Worm (Caenorhabditis elegans) whole organism, mixed stage, embryonic: ENCODE results near the gene nspd-2.
"Not testable (repeated sequence)": the region's sequence is repeated elsewhere in the genome, so short reads cannot be mapped to it uniquely, and the experiment has no call there.

Experiments
- M03D4.4 ChIP-seq: sonication (generic microtip); optimal IDR thresholded peaks from 2 replicates; lab custom pipeline; 2017; ENCODE audit warnings: mild to moderate bottlenecking, missing genetic modification characterization, missing compliant biosample characterization
- bed-3 ChIP-seq: fragments of 200-800 bp; sonication (Bioruptor generic); optimal IDR thresholded peaks from 3 replicates; lab custom pipeline; 2018; ENCODE audit warnings: mild to moderate bottlenecking, missing genetic modification characterization, moderate library complexity, missing compliant biosample characterization
- blmp-1 ChIP-seq: fragments of 150-350 bp; optimal IDR thresholded peaks from 2 replicates; lab custom pipeline; 2014; ENCODE audit warnings: missing biosample characterization, missing genetic modification characterization
- ceh-43 ChIP-seq: fragments of 200-800 bp; sonication (Bioruptor generic); optimal IDR thresholded peaks from 2 replicates; lab custom pipeline; 2018; ENCODE audit warnings: mild to moderate bottlenecking, missing genetic modification characterization, moderate library complexity, missing compliant biosample characterization
- ceh-83 ChIP-seq: fragments of 200-800 bp; sonication (Bioruptor generic); optimal IDR thresholded peaks from 2 replicates; lab custom pipeline; 2018; ENCODE audit warnings: mild to moderate bottlenecking, missing genetic modification characterization, missing compliant biosample characterization
- drap-1 ChIP-seq: fragments of 200-800 bp; sonication (Bioruptor generic); optimal IDR thresholded peaks from 3 replicates; lab custom pipeline; 2018; ENCODE audit warnings: mild to moderate bottlenecking, missing genetic modification characterization, missing compliant biosample characterization
- elt-1 ChIP-seq: sonication (generic microtip); optimal IDR thresholded peaks from 2 replicates; lab custom pipeline; 2017; ENCODE audit warnings: missing genetic modification characterization, mild to moderate bottlenecking, missing compliant biosample characterization, antibody characterized with exemption, moderate library complexity, borderline replicate concordance; ENCODE audit not compliant: insufficient read depth
- elt-3 ChIP-seq: fragments of 150-350 bp; optimal IDR thresholded peaks from 2 replicates; lab custom pipeline; 2014; ENCODE audit warnings: missing biosample characterization, missing genetic modification characterization
- flh-1 ChIP-seq: fragments of 200-800 bp; sonication (Bioruptor generic); optimal IDR thresholded peaks from 2 replicates; lab custom pipeline; 2018; ENCODE audit warnings: mild to moderate bottlenecking, missing genetic modification characterization, moderate library complexity, missing compliant biosample characterization
- ham-2 ChIP-seq: fragments of 200-800 bp; sonication (Bioruptor generic); optimal IDR thresholded peaks from 2 replicates; lab custom pipeline; 2018; ENCODE audit warnings: mild to moderate bottlenecking, missing genetic modification characterization, missing compliant biosample characterization
- hlh-1 ChIP-seq: fragments of 150-350 bp; optimal IDR thresholded peaks from 2 replicates; lab custom pipeline; 2014; ENCODE audit warnings: missing biosample characterization, missing genetic modification reagents, missing genetic modification characterization
- lsy-2 ChIP-seq: fragments of 150-350 bp; optimal IDR thresholded peaks from 2 replicates; lab custom pipeline; 2014; ENCODE audit warnings: missing biosample characterization, missing genetic modification characterization
- mab-5 ChIP-seq: fragments of 150-350 bp; optimal IDR thresholded peaks from 2 replicates; lab custom pipeline; 2014; ENCODE audit warnings: missing biosample characterization, missing genetic modification characterization
- mep-1 ChIP-seq: fragments of 150-350 bp; optimal IDR thresholded peaks from 2 replicates; lab custom pipeline; 2017; ENCODE audit warnings: missing biosample characterization, missing genetic modification reagents, missing genetic modification characterization, inconsistent platforms
- nhr-12 ChIP-seq: fragments of 150-350 bp; optimal IDR thresholded peaks from 2 replicates; lab custom pipeline; 2014; ENCODE audit warnings: missing biosample characterization, missing genetic modification characterization
- nhr-2 ChIP-seq: fragments of 150-350 bp; optimal IDR thresholded peaks from 2 replicates; lab custom pipeline; 2014; ENCODE audit warnings: missing biosample characterization, missing genetic modification characterization
- nhr-237 ChIP-seq: fragments of 150-350 bp; optimal IDR thresholded peaks from 2 replicates; lab custom pipeline; 2014; ENCODE audit warnings: missing biosample characterization, missing genetic modification characterization
- nhr-28 ChIP-seq: fragments of 150-350 bp; optimal IDR thresholded peaks from 2 replicates; lab custom pipeline; 2014; ENCODE audit warnings: missing biosample characterization, missing genetic modification characterization
- nhr-76 ChIP-seq: sonication (generic microtip); optimal IDR thresholded peaks from 2 replicates; lab custom pipeline; 2017; ENCODE audit warnings: missing biosample characterization, missing genetic modification characterization
- sem-2 ChIP-seq: fragments of 200-800 bp; sonication (Bioruptor generic); optimal IDR thresholded peaks from 2 replicates; lab custom pipeline; 2018; ENCODE audit warnings: mild to moderate bottlenecking, missing genetic modification characterization, missing compliant biosample characterization
- snpc-4 ChIP-seq: fragments of 150-350 bp; optimal IDR thresholded peaks from 2 replicates; lab custom pipeline; 2014; ENCODE audit warnings: missing biosample characterization, missing genetic modification characterization
- sptf-1 ChIP-seq: sonication (generic microtip); optimal IDR thresholded peaks from 2 replicates; lab custom pipeline; 2017; ENCODE audit warnings: mild to moderate bottlenecking, missing genetic modification characterization, moderate library complexity, missing compliant biosample characterization
- tbx-8 ChIP-seq: fragments of 200-800 bp; sonication (Bioruptor generic); optimal IDR thresholded peaks from 2 replicates; lab custom pipeline; 2018; ENCODE audit warnings: mild to moderate bottlenecking, missing genetic modification characterization, moderate library complexity, missing compliant biosample characterization
- unc-120 ChIP-seq: sonication (generic microtip); optimal IDR thresholded peaks from 2 replicates; lab custom pipeline; 2017; ENCODE audit warnings: missing genetic modification characterization, missing compliant biosample characterization; ENCODE audit not compliant: poor library complexity, severe bottlenecking
- unc-62 ChIP-seq: fragments of 150-350 bp; optimal IDR thresholded peaks from 2 replicates; lab custom pipeline; 2014; ENCODE audit warnings: missing biosample characterization, missing genetic modification reagents, missing genetic modification characterization
- ztf-11 ChIP-seq: fragments of 150-350 bp; optimal IDR thresholded peaks from 2 replicates; lab custom pipeline; 2014; ENCODE audit warnings: missing biosample characterization, missing genetic modification characterization

nspd-2 gene

ce11 chrIV:9889857-9890256, 46.0 kb downstream of the nspd-2 start, which contains the start of gene ttbk-3:
ttbk-3 (minus strand) TSS chrIV:9889957.
- TF ChIP-seq sem-2 (GFP tag; lab: Kevin White, UChicago) (no peak), mep-1 (no peak), sptf-1 (tag; lab: Kevin White, UChicago) (no peak), ceh-43 (GFP tag; lab: Kevin White, UChicago) (no peak), ceh-83 (GFP tag; lab: Kevin White, UChicago) (no peak), nhr-12 (tag; lab: Kevin White, UChicago) (no peak), elt-1 (tag; lab: Kevin White, UChicago) (no peak), nhr-76 (tag; lab: Kevin White, UChicago) (no peak), unc-62 (GFP tag; lab: Kevin White, UChicago) (no peak), nhr-237 (tag; lab: Kevin White, UChicago) (no peak), nhr-28 (no peak), bed-3 (GFP tag; lab: Kevin White, UChicago) (no peak), tbx-8 (no peak), hlh-1 (no peak), nhr-2 (tag; lab: Kevin White, UChicago) (no peak)
- TF ChIP-seq, all 35 proteins: peak for 0

- TF ChIP-seq tbx-8 (no peak), ham-2 (GFP tag; lab: Kevin White, UChicago) (no peak), hlh-1 (no peak), ztf-11 (tag; lab: Kevin White, UChicago) (no peak), blmp-1 (no peak), nhr-2 (tag; lab: Kevin White, UChicago) (no peak), drap-1 (GFP tag; lab: Kevin White, UChicago) (no peak), elt-3 (no peak), bed-3 (GFP tag; lab: Kevin White, UChicago) (no peak), unc-120 (tag; lab: Kevin White, UChicago) (no peak), flh-1 (no peak), lsy-2 (no peak), M03D4.4 (tag; lab: Kevin White, UChicago) (no peak), nhr-76 (tag; lab: Kevin White, UChicago) (no peak)
These were observed 48.1 kb downstream of the nspd-2 start, which contains the start of gene F32B6.4 for ce11 chrIV:9891938-9892337. F32B6.4 (minus strand) TSS chrIV:9892038.

ce11 chrIV:9893649-9894048, 49.8 kb downstream of the nspd-2 start, which contains the start of gene sss-1:
sss-1 (minus strand) TSS chrIV:9893749.
- not testable (repeated sequence) for TF ChIP-seq snpc-4 (tag; lab: Kevin White, UChicago); mab-5 (tag; lab: Kevin White, UChicago); hlh-1
